Fruit fly (Drosophila melanogaster): ENCODE results near the gene nub.

Gene nub

dm6 chr2L:12574979-12575500, 12.4 kb upstream of the nub start:
- no peak for TF ChIP-seq pan (optimal IDR thresholded peaks at IDR 0.05)
- no peak for TF ChIP-seq Dll (optimal IDR thresholded peaks at IDR 0.05)
- TF ChIP-seq EcR (GFP tag; optimal IDR thresholded peaks at IDR 0.05), result no peak
- TF ChIP-seq usp (GFP tag; optimal IDR thresholded peaks at IDR 0.05), result no peak
- no peak for TF ChIP-seq psq (optimal IDR thresholded peaks at IDR 0.05)
- no peak for TF ChIP-seq CG8478 (optimal IDR thresholded peaks at IDR 0.05)

- TF ChIP-seq Dll (optimal IDR thresholded peaks at IDR 0.05) (no peak), CG8478 (optimal IDR thresholded peaks at IDR 0.05) (no peak), usp (GFP tag; optimal IDR thresholded peaks at IDR 0.05) (no peak), psq (optimal IDR thresholded peaks at IDR 0.05) (no peak), EcR (GFP tag; optimal IDR thresholded peaks at IDR 0.05) (no peak), pan (optimal IDR thresholded peaks at IDR 0.05) (no peak)
Observed at dm6 chr2L:12579089-12579488, 8.3 kb upstream of the nub start.

dm6 chr2L:12586858-12587257, 567 bp upstream of the nub start:
- TF ChIP-seq CG8478 (optimal IDR thresholded peaks at IDR 0.05), result peak; percentile 96
- no peak for TF ChIP-seq psq (optimal IDR thresholded peaks at IDR 0.05)
- TF ChIP-seq usp (GFP tag; optimal IDR thresholded peaks at IDR 0.05), result no peak
- TF ChIP-seq EcR (GFP tag; optimal IDR thresholded peaks at IDR 0.05), result no peak
- TF ChIP-seq Dll (optimal IDR thresholded peaks at IDR 0.05), result peak; percentile 71
- TF ChIP-seq pan (optimal IDR thresholded peaks at IDR 0.05), result no peak

- TF ChIP-seq usp (GFP tag; optimal IDR thresholded peaks at IDR 0.05) (no peak), CG8478 (optimal IDR thresholded peaks at IDR 0.05) (no peak), EcR (GFP tag; optimal IDR thresholded peaks at IDR 0.05) (no peak), psq (optimal IDR thresholded peaks at IDR 0.05) (no peak), Dll (optimal IDR thresholded peaks at IDR 0.05) (no peak), pan (optimal IDR thresholded peaks at IDR 0.05) (no peak)
Observed at dm6 chr2L:12588846-12589490, 1.5 kb downstream of the nub start.

DNA sequence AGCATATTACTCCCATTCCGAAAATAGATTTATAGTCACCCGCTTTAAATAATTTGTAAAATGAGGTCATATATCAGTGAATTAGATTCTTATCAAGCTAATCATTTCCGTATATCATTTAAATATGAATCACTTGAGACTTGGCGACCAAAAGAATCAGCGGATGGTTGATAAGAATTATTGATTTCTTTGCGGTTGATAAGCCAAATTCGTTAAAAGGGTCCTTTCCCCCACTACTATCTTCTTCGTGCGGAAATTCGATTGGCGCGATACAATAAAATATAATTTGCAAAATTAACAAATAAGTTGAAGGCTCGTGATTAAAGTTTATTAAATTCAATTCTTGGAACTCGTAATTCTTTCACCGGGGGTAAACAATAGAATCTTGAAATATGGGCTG, 2.5 kb downstream of the nub start:
- TF ChIP-seq psq (optimal IDR thresholded peaks at IDR 0.05), result no peak
- TF ChIP-seq usp (GFP tag; optimal IDR thresholded peaks at IDR 0.05), result no peak
- no peak for TF ChIP-seq pan (optimal IDR thresholded peaks at IDR 0.05)
- no peak for TF ChIP-seq CG8478 (optimal IDR thresholded peaks at IDR 0.05)
- no peak for TF ChIP-seq Dll (optimal IDR thresholded peaks at IDR 0.05)
- no peak for TF ChIP-seq EcR (GFP tag; optimal IDR thresholded peaks at IDR 0.05)

dm6 chr2L:12593445-12594413, 6.3 kb downstream of the nub start:
- TF ChIP-seq EcR (GFP tag; optimal IDR thresholded peaks at IDR 0.05) (no peak), CG8478 (optimal IDR thresholded peaks at IDR 0.05) (no peak), pan (optimal IDR thresholded peaks at IDR 0.05) (no peak), usp (GFP tag; optimal IDR thresholded peaks at IDR 0.05) (no peak), psq (optimal IDR thresholded peaks at IDR 0.05) (no peak), Dll (optimal IDR thresholded peaks at IDR 0.05) (no peak)

- TF ChIP-seq psq (optimal IDR thresholded peaks at IDR 0.05), result no peak
Observed at dm6 chr2L:12595774-12596173, 8.3 kb downstream of the nub start.

- TF ChIP-seq usp (GFP tag; optimal IDR thresholded peaks at IDR 0.05), result no peak
- TF ChIP-seq EcR (GFP tag; optimal IDR thresholded peaks at IDR 0.05), result no peak
- no peak for TF ChIP-seq CG8478 (optimal IDR thresholded peaks at IDR 0.05)
- no peak for TF ChIP-seq Dll (optimal IDR thresholded peaks at IDR 0.05)
- TF ChIP-seq psq (optimal IDR thresholded peaks at IDR 0.05), result no peak
- no peak for TF ChIP-seq pan (optimal IDR thresholded peaks at IDR 0.05)
Observed at dm6 chr2L:12598012-12598411, 10.6 kb downstream of the nub start.

- TF ChIP-seq Dll (optimal IDR thresholded peaks at IDR 0.05) (no peak), psq (optimal IDR thresholded peaks at IDR 0.05) (no peak), usp (GFP tag; optimal IDR thresholded peaks at IDR 0.05) (no peak), pan (optimal IDR thresholded peaks at IDR 0.05) (no peak), CG8478 (optimal IDR thresholded peaks at IDR 0.05) (no peak), EcR (GFP tag; optimal IDR thresholded peaks at IDR 0.05) (no peak)
Observed at dm6 chr2L:12602200-12602628, 14.8 kb downstream of the nub start.

DNA sequence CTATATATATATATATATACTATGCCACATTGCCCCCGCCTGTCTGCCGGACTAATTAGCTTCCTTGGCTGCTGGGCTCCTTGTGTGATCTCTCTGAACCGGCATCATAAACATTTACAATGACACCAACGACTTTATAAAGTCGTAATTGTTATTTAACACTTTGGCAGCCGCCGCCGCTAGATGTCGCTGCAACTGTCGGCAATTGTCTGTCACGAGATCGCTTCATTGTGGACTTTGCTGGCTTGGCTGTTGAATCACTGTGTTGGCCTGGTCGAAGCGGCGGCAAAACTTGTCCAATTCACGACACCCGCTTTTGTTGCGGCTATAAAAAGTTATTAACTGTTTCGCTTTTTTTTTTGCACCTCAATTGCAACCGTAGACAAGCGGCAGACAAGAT, 15.4 kb downstream of the nub start:
- no peak for TF ChIP-seq pan (optimal IDR thresholded peaks at IDR 0.05)
- TF ChIP-seq psq (optimal IDR thresholded peaks at IDR 0.05), result no peak
- no peak for TF ChIP-seq Dll (optimal IDR thresholded peaks at IDR 0.05)
- TF ChIP-seq EcR (GFP tag; optimal IDR thresholded peaks at IDR 0.05), result no peak
- TF ChIP-seq usp (GFP tag; optimal IDR thresholded peaks at IDR 0.05), result no peak
- no peak for TF ChIP-seq CG8478 (optimal IDR thresholded peaks at IDR 0.05)

- TF ChIP-seq Dll (optimal IDR thresholded peaks at IDR 0.05) (no peak), EcR (GFP tag; optimal IDR thresholded peaks at IDR 0.05) (no peak), psq (optimal IDR thresholded peaks at IDR 0.05) (no peak), pan (optimal IDR thresholded peaks at IDR 0.05) (no peak), usp (GFP tag; optimal IDR thresholded peaks at IDR 0.05) (no peak), CG8478 (optimal IDR thresholded peaks at IDR 0.05) (no peak)
Observed at dm6 chr2L:12603379-12603778, 16.0 kb downstream of the nub start.

- TF ChIP-seq usp (GFP tag; optimal IDR thresholded peaks at IDR 0.05) (no peak), EcR (GFP tag; optimal IDR thresholded peaks at IDR 0.05) (no peak), CG8478 (optimal IDR thresholded peaks at IDR 0.05) (no peak), psq (optimal IDR thresholded peaks at IDR 0.05) (no peak), pan (optimal IDR thresholded peaks at IDR 0.05) (no peak), Dll (optimal IDR thresholded peaks at IDR 0.05) (no peak)
Observed at dm6 chr2L:12604733-12605132, 17.3 kb downstream of the nub start.
